Worm (Caenorhabditis elegans): Measurements from ENCODE around the gene Y62E10A.6.

Y62E10A.6 gene

ce11 chrIV:13327064-13327463, 44.7 kb upstream of the Y62E10A.6 start (continued):
- TF ChIP-seq cey-2 (tag; optimal IDR thresholded peaks at IDR 0.05; ENCODE audit: borderline replicate concordance, insufficient read depth) (no peak), unc-62 (GFP tag; optimal IDR thresholded peaks at IDR 0.05 in 1 of 2) (peak in 1 of 2 experiments; percentile 56), unc-62 (tag; optimal IDR thresholded peaks at IDR 0.05) (no peak), pqm-1 (tag; optimal IDR thresholded peaks at IDR 0.05) (peak; percentile 96), hlh-30 (tag; optimal IDR thresholded peaks at IDR 0.05; ENCODE audit: insufficient read depth) (peak; percentile 26)

ce11 chrIV:13328059-13328458, 43.7 kb upstream of the Y62E10A.6 start, which contains the start of gene far-6:
far-6 (plus strand) TSS chrIV:13328359.
- no peak for TF ChIP-seq nhr-77 (tag; optimal IDR thresholded peaks at IDR 0.05)
- TF ChIP-seq ctbp-1 (GFP tag; IDR thresholded peaks at IDR 0.05) = no peak
- TF ChIP-seq madf-5 (GFP tag; IDR thresholded peaks at IDR 0.05) = no peak
- no peak for TF ChIP-seq mep-1 (tag; optimal IDR thresholded peaks at IDR 0.05)
- no peak for TF ChIP-seq saeg-2 (GFP tag; IDR thresholded peaks at IDR 0.05)
- no peak for TF ChIP-seq aha-1 (tag)
- no peak for TF ChIP-seq nhr-48 (tag; optimal IDR thresholded peaks at IDR 0.05)
- no peak for TF ChIP-seq lin-39 (tag; optimal IDR thresholded peaks at IDR 0.05)

- TF ChIP-seq jun-1 (tag; optimal IDR thresholded peaks at IDR 0.05) (no peak), hmg-1.1 (GFP tag; IDR thresholded peaks at IDR 0.05) (0 out of 2 replicates have a peak, but pooled peaks have one; percentile 18), nhr-6 (tag; optimal IDR thresholded peaks at IDR 0.05) (no peak), sdz-12 (GFP tag; optimal IDR thresholded peaks at IDR 0.05) (no peak), ama-1 (optimal IDR thresholded peaks at IDR 0.05) (no peak), lin-1 (GFP tag; IDR thresholded peaks at IDR 0.05) (no peak), mdl-1 (tag; optimal IDR thresholded peaks at IDR 0.05) (no peak), mxl-3 (GFP tag; optimal IDR thresholded peaks at IDR 0.05) (peak; percentile 12), snpc-4 (tag; optimal IDR thresholded peaks at IDR 0.05) (no peak), tra-1 (GFP tag; IDR thresholded peaks at IDR 0.05) (no peak), lin-15B (tag; optimal IDR thresholded peaks at IDR 0.05) (no peak), pqm-1 (tag; optimal IDR thresholded peaks at IDR 0.05) (no peak), egl-43 (GFP tag; IDR thresholded peaks at IDR 0.05) (no peak), T20F7.1 (GFP tag; optimal IDR thresholded peaks at IDR 0.05) (no peak), hlh-11 (tag; optimal IDR thresholded peaks at IDR 0.05) (no peak), ceh-28 (tag; optimal IDR thresholded peaks at IDR 0.05) (no peak), nhr-11 (tag; optimal IDR thresholded peaks at IDR 0.05) (no peak), hif-1 (tag; optimal IDR thresholded peaks at IDR 0.05) (no peak), F26F4.8 (GFP tag; conservative IDR thresholded peaks at IDR 0.05) (no peak), unc-39 (tag; optimal IDR thresholded peaks at IDR 0.05) (no peak), nhr-48 (tag; optimal IDR thresholded peaks at IDR 0.05) (no peak), set-16 (GFP tag; IDR thresholded peaks at IDR 0.05) (peak; percentile 57)
Measured at ce11 chrIV:13330547-13330946, 41.3 kb upstream of the Y62E10A.6 start.

- TF ChIP-seq ceh-62 (tag; optimal IDR thresholded peaks at IDR 0.05) (no peak), cey-2 (tag; optimal IDR thresholded peaks at IDR 0.05; ENCODE audit: borderline replicate concordance, insufficient read depth) (no peak), set-16 (GFP tag; IDR thresholded peaks at IDR 0.05) (peak; percentile 85), ztf-7 (tag; optimal IDR thresholded peaks at IDR 0.05) (no peak), zip-2 (tag; optimal IDR thresholded peaks at IDR 0.05) (no peak), R02D3.7 (tag; optimal IDR thresholded peaks at IDR 0.05) (no peak), T26A8.4 (GFP tag; IDR thresholded peaks at IDR 0.05) (no peak), dve-1 (tag; optimal IDR thresholded peaks at IDR 0.05; ENCODE audit: insufficient read depth) (no peak), ceh-20 (GFP tag; IDR thresholded peaks at IDR 0.05) (no peak)
Measured at ce11 chrIV:13331285-13331684, 40.5 kb upstream of the Y62E10A.6 start, which contains the start of gene pqn-74. pqn-74 (minus strand) TSS chrIV:13331406.

Data from whole organism, L4 larva.